Worm (Caenorhabditis elegans): ENCODE measurements around the gene str-118.

Gene str-118

DNA sequence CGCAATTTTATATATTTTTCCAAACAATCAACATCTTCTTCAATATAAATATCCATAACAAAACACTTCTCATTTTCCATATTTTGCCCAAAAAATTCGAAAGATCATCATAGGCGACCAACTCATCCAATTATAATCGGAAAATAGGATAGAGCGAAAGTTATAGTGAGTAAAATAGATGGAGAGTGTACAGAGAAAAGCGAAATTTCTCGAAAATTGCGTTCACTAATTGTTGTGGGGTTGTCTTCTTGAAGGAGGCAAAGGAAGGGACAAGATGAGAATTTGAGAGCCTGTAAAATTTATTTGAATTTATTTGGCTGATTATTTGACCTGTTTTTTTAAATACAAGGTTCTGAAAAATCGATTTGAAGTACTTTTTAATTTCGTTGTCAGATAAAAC lies 16.4 kb upstream of the str-118 start:
- TF ChIP-seq unc-55 (GFP tag; optimal IDR thresholded peaks at IDR 0.05) (no peak), lsy-2 (tag; optimal IDR thresholded peaks at IDR 0.05) (peak in 1 of 2 experiments; percentile 17), lin-11 (tag; optimal IDR thresholded peaks at IDR 0.05) (no peak), nhr-25 (tag; optimal IDR thresholded peaks at IDR 0.05) (peak; percentile 55), ceh-16 (tag; optimal IDR thresholded peaks at IDR 0.05) (no peak), C34F6.9 (tag; optimal IDR thresholded peaks at IDR 0.05) (no peak), nhr-129 (tag; optimal IDR thresholded peaks at IDR 0.05) (no peak), nhr-23 (tag; optimal IDR thresholded peaks at IDR 0.05) (no peak), ztf-1 (GFP tag; conservative IDR thresholded peaks at IDR 0.05) (no peak), blmp-1 (tag; optimal IDR thresholded peaks at IDR 0.05; ENCODE audit: insufficient read depth) (peak; percentile 32), dmd-4 (tag; optimal IDR thresholded peaks at IDR 0.05) (no peak), skn-1 (tag; optimal IDR thresholded peaks at IDR 0.05) (no peak), unc-62 (GFP tag; optimal IDR thresholded peaks at IDR 0.05) (no peak), F13H6.1 (tag; optimal IDR thresholded peaks at IDR 0.05) (no peak), ceh-82 (tag; optimal IDR thresholded peaks at IDR 0.05) (no peak), nhr-77 (tag; optimal IDR thresholded peaks at IDR 0.05) (no peak), elt-1 (tag; optimal IDR thresholded peaks at IDR 0.05) (no peak), ZK546.5 (tag; optimal IDR thresholded peaks at IDR 0.05) (no peak), sem-4 (tag; optimal IDR thresholded peaks at IDR 0.05) (no peak), aly-2 (tag; optimal IDR thresholded peaks at IDR 0.05) (no peak)

DNA sequence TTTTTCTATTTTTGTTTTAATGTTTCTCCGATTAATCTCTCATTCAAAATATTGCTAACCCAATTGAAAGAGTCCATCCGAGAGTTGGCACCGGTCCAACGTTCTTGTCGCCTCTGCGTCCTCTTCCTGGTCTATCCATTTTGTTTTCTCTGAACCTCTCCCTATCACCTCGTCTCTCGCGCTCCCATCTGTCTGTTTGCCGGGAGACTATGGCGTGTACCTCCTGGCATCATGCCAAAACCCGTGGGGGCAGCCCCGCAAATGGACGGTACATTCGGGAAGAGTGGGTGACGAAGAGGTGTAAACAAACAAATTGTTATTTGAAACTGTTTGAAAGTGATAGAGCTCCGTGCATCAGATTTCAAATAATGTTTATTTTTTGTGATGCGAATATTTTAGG lies 15.7 kb upstream of the str-118 start, which contains the start of gene T06E8.2:
TSS of gene T06E8.2 (minus strand) at position 139 of the 400 bp plus-strand sequence.
- TF ChIP-seq sma-9 (GFP tag; optimal IDR thresholded peaks at IDR 0.05): peak; percentile 84
- TF ChIP-seq sma-9 (tag; optimal IDR thresholded peaks at IDR 0.05): no peak
- peak; percentile 85 for TF ChIP-seq F13H6.1 (tag; optimal IDR thresholded peaks at IDR 0.05)
- peak; percentile 53 for TF ChIP-seq egl-27 (tag; optimal IDR thresholded peaks at IDR 0.05)
- TF ChIP-seq lsy-2 (tag; optimal IDR thresholded peaks at IDR 0.05): peak in 1 of 2 experiments; percentile 69
- TF ChIP-seq unc-55 (GFP tag; optimal IDR thresholded peaks at IDR 0.05): no peak
- TF ChIP-seq sem-4 (tag; optimal IDR thresholded peaks at IDR 0.05): peak; percentile 27
- no peak for TF ChIP-seq nhr-21 (tag; optimal IDR thresholded peaks at IDR 0.05)
- peak; percentile 41 for TF ChIP-seq peb-1 (tag; optimal IDR thresholded peaks at IDR 0.05)
- peak; percentile 50 for TF ChIP-seq C34F6.9 (tag; optimal IDR thresholded peaks at IDR 0.05)
- peak; percentile 43 for TF ChIP-seq sma-3 (GFP tag; optimal IDR thresholded peaks at IDR 0.05)
- TF ChIP-seq nhr-25 (tag; optimal IDR thresholded peaks at IDR 0.05): peak; percentile 7
- TF ChIP-seq nhr-129 (tag; optimal IDR thresholded peaks at IDR 0.05): peak; percentile 66
- no peak for TF ChIP-seq mdl-1 (tag; optimal IDR thresholded peaks at IDR 0.05)
- TF ChIP-seq snpc-4 (tag; optimal IDR thresholded peaks at IDR 0.05): peak; percentile 33
- TF ChIP-seq zag-1 (tag; optimal IDR thresholded peaks at IDR 0.05): no peak
- no peak for TF ChIP-seq gmeb-1 (tag; optimal IDR thresholded peaks at IDR 0.05)
- TF ChIP-seq lin-11 (tag; optimal IDR thresholded peaks at IDR 0.05): no peak

DNA sequence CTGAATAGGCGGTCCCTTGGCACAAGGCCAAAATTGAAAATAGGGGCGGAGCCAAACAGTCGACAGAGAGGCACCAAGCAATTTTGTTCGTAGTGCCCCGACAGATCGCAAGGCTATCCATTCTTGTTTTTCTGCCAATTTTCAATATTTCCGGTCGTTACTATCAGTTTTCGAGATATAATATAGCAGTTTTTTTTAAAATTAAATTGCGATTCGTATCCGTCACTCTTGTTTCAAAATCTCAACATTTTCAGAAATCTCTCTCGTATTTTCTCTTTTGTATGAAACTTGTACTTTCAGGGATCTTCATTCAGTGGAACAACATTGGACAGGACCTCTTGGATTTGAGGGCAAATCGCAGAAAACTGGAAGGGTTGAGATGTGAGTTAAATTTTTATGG lies 14.9 kb upstream of the str-118 start, which contains the start of gene F57A8.1:
TSS of gene F57A8.1 (plus strand) at position 301 of the 400 bp plus-strand sequence.
- no peak for TF ChIP-seq nhr-237 (tag; optimal IDR thresholded peaks at IDR 0.05)
- TF ChIP-seq sma-3 (GFP tag; optimal IDR thresholded peaks at IDR 0.05): no peak
- no peak for TF ChIP-seq nhr-21 (tag; optimal IDR thresholded peaks at IDR 0.05)
- no peak for TF ChIP-seq unc-55 (GFP tag; optimal IDR thresholded peaks at IDR 0.05)
- no peak for TF ChIP-seq sma-9 (GFP tag; optimal IDR thresholded peaks at IDR 0.05)
- no peak for TF ChIP-seq sma-9 (tag; optimal IDR thresholded peaks at IDR 0.05)
- TF ChIP-seq nhr-77 (tag; optimal IDR thresholded peaks at IDR 0.05): no peak
- no peak for TF ChIP-seq ZK546.5 (tag; optimal IDR thresholded peaks at IDR 0.05)
- TF ChIP-seq alr-1 (tag; optimal IDR thresholded peaks at IDR 0.05): no peak
- no peak for TF ChIP-seq skn-1 (tag; optimal IDR thresholded peaks at IDR 0.05)

DNA sequence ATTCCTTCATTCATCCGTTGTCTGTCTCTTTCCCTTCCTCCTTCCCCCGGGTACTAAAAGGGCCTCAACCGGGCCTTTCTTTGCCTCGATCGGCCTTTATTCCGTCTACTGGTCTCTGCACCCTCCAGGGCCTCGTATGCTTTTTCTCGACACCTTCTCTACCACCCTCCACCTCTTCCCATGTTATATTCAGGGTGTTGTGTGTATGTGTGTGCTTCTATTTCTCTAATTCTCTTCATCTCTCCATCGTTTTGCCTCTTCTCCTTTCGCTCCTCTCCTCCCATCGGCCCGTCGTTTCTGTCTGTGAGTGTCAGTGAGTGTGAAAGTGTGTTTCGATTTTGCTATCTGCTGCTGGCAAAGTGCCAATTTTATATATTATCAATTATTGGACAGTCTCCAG lies 12.1 kb upstream of the str-118 start:
- TF ChIP-seq nhr-6 (tag; optimal IDR thresholded peaks at IDR 0.05) (peak; percentile 27), mdl-1 (tag; optimal IDR thresholded peaks at IDR 0.05) (peak in 1 of 2 experiments; percentile 6), ztf-1 (GFP tag; conservative IDR thresholded peaks at IDR 0.05) (no peak), nhr-237 (tag; optimal IDR thresholded peaks at IDR 0.05) (no peak), ama-1 (optimal IDR thresholded peaks at IDR 0.05) (no peak), elt-1 (tag; optimal IDR thresholded peaks at IDR 0.05) (no peak), elt-3 (tag; optimal IDR thresholded peaks at IDR 0.05) (no peak), skn-1 (tag; optimal IDR thresholded peaks at IDR 0.05) (no peak), R02D3.7 (tag; optimal IDR thresholded peaks at IDR 0.05) (no peak), ztf-4 (tag; optimal IDR thresholded peaks at IDR 0.05) (no peak), blmp-1 (tag; optimal IDR thresholded peaks at IDR 0.05; ENCODE audit: insufficient read depth) (peak; percentile 6), lin-11 (tag; optimal IDR thresholded peaks at IDR 0.05) (peak; percentile 28), F13H6.1 (tag; optimal IDR thresholded peaks at IDR 0.05) (peak; percentile 82), gmeb-1 (tag; optimal IDR thresholded peaks at IDR 0.05) (peak; percentile 47), aly-2 (tag; optimal IDR thresholded peaks at IDR 0.05) (no peak), sma-3 (GFP tag; optimal IDR thresholded peaks at IDR 0.05) (peak; percentile 71), peb-1 (tag; optimal IDR thresholded peaks at IDR 0.05) (no peak), ceh-82 (tag; optimal IDR thresholded peaks at IDR 0.05) (no peak), mab-5 (tag; optimal IDR thresholded peaks at IDR 0.05) (peak; percentile 24), snpc-4 (tag; optimal IDR thresholded peaks at IDR 0.05) (peak; percentile 11), crh-2 (tag; optimal IDR thresholded peaks at IDR 0.05) (peak; percentile 73), nhr-25 (tag; optimal IDR thresholded peaks at IDR 0.05) (peak; percentile 76), egl-27 (tag; optimal IDR thresholded peaks at IDR 0.05) (peak; percentile 67), lin-13 (GFP tag; optimal IDR thresholded peaks at IDR 0.05) (peak; percentile 34), lin-39 (tag; optimal IDR thresholded peaks at IDR 0.05) (no peak), sma-9 (GFP tag; optimal IDR thresholded peaks at IDR 0.05) (peak; percentile 81), sma-9 (tag; optimal IDR thresholded peaks at IDR 0.05) (no peak), nhr-12 (tag; optimal IDR thresholded peaks at IDR 0.05) (no peak), nhr-21 (tag; optimal IDR thresholded peaks at IDR 0.05) (peak; percentile 11), unc-55 (GFP tag; optimal IDR thresholded peaks at IDR 0.05) (peak; percentile 65), unc-39 (tag; optimal IDR thresholded peaks at IDR 0.05) (no peak), nhr-129 (tag; optimal IDR thresholded peaks at IDR 0.05) (peak; percentile 84), lsy-2 (tag; optimal IDR thresholded peaks at IDR 0.05) (peak; percentile 19 to 86)

All from whole organism, L2 larva.